Worm (Caenorhabditis elegans): ENCODE measurements around the gene F40G9.14.

- TF ChIP-seq ama-1 (optimal IDR thresholded peaks at IDR 0.05) (no peak), tbx-37 (GFP tag; conservative IDR thresholded peaks at IDR 0.05) (no peak), B0310.2 (tag; optimal IDR thresholded peaks at IDR 0.05) (no peak), aly-1 (tag; optimal IDR thresholded peaks at IDR 0.05) (no peak), tbx-11 (GFP tag; IDR thresholded peaks at IDR 0.05) (no peak), scrt-1 (GFP tag; IDR thresholded peaks at IDR 0.05) (no peak), sea-1 (GFP tag; conservative IDR thresholded peaks at IDR 0.05) (no peak)
These were observed 1.9 kb downstream of the F40G9.14 start, which contains the start of gene clec-148 for ce11 chrIII:175733-176132.
